Fruit fly (Drosophila melanogaster) whole organism, wandering third instar larva: ENCODE results near the gene CG33941.

Source experiments
- Hr78 ChIP-seq: fragments of >200 bp; optimal IDR thresholded peaks from 2 replicates; lab custom pipeline; 2017; ENCODE audit warnings: missing biosample characterization, missing genetic modification characterization
- Mio ChIP-seq: sonication (Bioruptor generic); optimal IDR thresholded peaks from 2 replicates; lab custom pipeline; 2016; ENCODE audit warnings: missing biosample characterization, missing genetic modification characterization
- Myc ChIP-seq: fragments of >200 bp; optimal IDR thresholded peaks from 2 replicates; lab custom pipeline; 2017
- dl ChIP-seq, 2 experiments: fragments of 175-275, 200-275 bp in 1 of 2; fragments of 200-275 bp in 1 of 2; sonication (Bioruptor generic); optimal IDR thresholded peaks; lab custom pipeline; 2018; ENCODE audit warnings: mild to moderate bottlenecking in 2 of 2, missing biosample characterization in 2 of 2, missing genetic modification characterization in 2 of 2, moderate library complexity in 2 of 2; ENCODE audit not compliant: partially characterized antibody in 2 of 2, insufficient read depth in 1 of 2
- pan ChIP-seq: fragments of >200 bp; optimal IDR thresholded peaks from 2 replicates; lab custom pipeline; 2017
- rgr ChIP-seq: fragments of 200-800 bp; sonication (Bioruptor generic); optimal IDR thresholded peaks from 3 replicates; lab custom pipeline; 2016; ENCODE audit warnings: missing biosample characterization, mild to moderate bottlenecking, missing genetic modification characterization
- sage ChIP-seq: fragments of 200-800 bp; sonication (Bioruptor generic); optimal IDR thresholded peaks from 2 replicates; lab custom pipeline; 2016; ENCODE audit warnings: missing biosample characterization, mild to moderate bottlenecking, missing genetic modification characterization
- usp ChIP-seq: fragments of >200 bp; optimal IDR thresholded peaks from 2 replicates; lab custom pipeline; 2017; ENCODE audit warnings: missing biosample characterization, missing genetic modification characterization

dm6 chr4:468634-469238, 1.4 kb downstream of the CG33941 start:
- TF ChIP-seq pan (lab: Kevin White, UChicago) (no peak), dl (GFP tag; optimal IDR thresholded peaks at IDR 0.05; lab: Kevin White, UChicago; ENCODE audit: insufficient read depth in 1 of 2, partially characterized antibody in 2 of 2) (no peak), Mio (GFP tag; lab: Kevin White, UChicago) (no peak), usp (GFP tag; lab: Kevin White, UChicago) (no peak), sage (GFP tag; lab: Kevin White, UChicago) (no peak), Hr78 (GFP tag; lab: Kevin White, UChicago) (no peak), rgr (GFP tag; lab: Kevin White, UChicago) (no peak), Myc (no peak)
